Worm (Caenorhabditis elegans): ENCODE results near the gene hrg-10.
A peak's percentile ranks its signal among the peaks of the same experiment; 100 is the strongest.

Gene hrg-10

ce11 chrV:18967479-18968056 is 10.5 kb upstream of the hrg-10 start, which contains the start of gene Y39B6A.43 (continued):
- TF ChIP-seq eor-1 (tag; optimal IDR thresholded peaks at IDR 0.05), result no peak
- peak; percentile 68 for TF ChIP-seq nhr-76 (tag; optimal IDR thresholded peaks at IDR 0.05)
- TF ChIP-seq ztf-4 (tag; optimal IDR thresholded peaks at IDR 0.05), result peak; percentile 73
- peak; percentile 93 for TF ChIP-seq lsy-12 (tag; optimal IDR thresholded peaks at IDR 0.05)
- TF ChIP-seq nhr-11 (tag; optimal IDR thresholded peaks at IDR 0.05), result peak; percentile 65
- TF ChIP-seq ztf-11 (tag; optimal IDR thresholded peaks at IDR 0.05), result no peak
- TF ChIP-seq egl-5 (tag; optimal IDR thresholded peaks at IDR 0.05), result peak; percentile 86
- TF ChIP-seq nhr-23 (tag; optimal IDR thresholded peaks at IDR 0.05), result peak; percentile 97

ce11 chrV:18960072-18960471 is 3.0 kb upstream of the hrg-10 start, which contains the start of gene ztf-20:
Gene ztf-20, minus strand, starts transcription at chrV:18960172.
- TF ChIP-seq nhr-28 (tag; optimal IDR thresholded peaks at IDR 0.05) (no peak), nhr-67 (tag; optimal IDR thresholded peaks at IDR 0.05) (no peak), R02D3.7 (tag; optimal IDR thresholded peaks at IDR 0.05) (no peak), zag-1 (tag; optimal IDR thresholded peaks at IDR 0.05) (no peak), mml-1 (tag; optimal IDR thresholded peaks at IDR 0.05) (no peak), ceh-16 (tag; optimal IDR thresholded peaks at IDR 0.05) (no peak), nhr-11 (tag; optimal IDR thresholded peaks at IDR 0.05) (no peak), nhr-237 (tag; optimal IDR thresholded peaks at IDR 0.05) (no peak), ztf-4 (tag; optimal IDR thresholded peaks at IDR 0.05) (no peak), skn-1 (tag; optimal IDR thresholded peaks at IDR 0.05) (no peak), fos-1 (tag; optimal IDR thresholded peaks at IDR 0.05) (no peak), nhr-76 (tag; optimal IDR thresholded peaks at IDR 0.05) (no peak), daf-12 (tag; optimal IDR thresholded peaks at IDR 0.05) (no peak)

ce11 chrV:18940826-18941225 is 16.3 kb downstream of the hrg-10 start:
- TF ChIP-seq ceh-28 (tag; optimal IDR thresholded peaks at IDR 0.05), result peak; percentile 94

ce11 chrV:18940341-18940740 is 16.8 kb downstream of the hrg-10 start, which contains the start of gene Y80D3A.8:
Gene Y80D3A.8, plus strand, starts transcription at chrV:18940641.
- TF ChIP-seq fos-1 (tag; optimal IDR thresholded peaks at IDR 0.05) (no peak), lsy-12 (tag; optimal IDR thresholded peaks at IDR 0.05) (no peak), fkh-2 (tag; optimal IDR thresholded peaks at IDR 0.05) (no peak), elt-3 (tag; optimal IDR thresholded peaks at IDR 0.05) (no peak), ztf-4 (tag; optimal IDR thresholded peaks at IDR 0.05) (no peak), nhr-23 (tag; optimal IDR thresholded peaks at IDR 0.05) (no peak), skn-1 (tag; optimal IDR thresholded peaks at IDR 0.05) (no peak)

ce11 chrV:18937578-18937977 is 19.5 kb downstream of the hrg-10 start:
- TF ChIP-seq eor-1 (tag; optimal IDR thresholded peaks at IDR 0.05) (no peak), nhr-237 (tag; optimal IDR thresholded peaks at IDR 0.05) (no peak), nhr-11 (tag; optimal IDR thresholded peaks at IDR 0.05) (no peak), ama-1 (optimal IDR thresholded peaks at IDR 0.05) (no peak), nhr-43 (tag; optimal IDR thresholded peaks at IDR 0.05; ENCODE audit: poor library complexity, severe bottlenecking) (no peak), lsy-12 (tag; optimal IDR thresholded peaks at IDR 0.05) (no peak), mml-1 (tag; optimal IDR thresholded peaks at IDR 0.05) (no peak), nhr-76 (tag; optimal IDR thresholded peaks at IDR 0.05) (no peak), ceh-82 (tag; optimal IDR thresholded peaks at IDR 0.05) (no peak), jun-1 (tag; optimal IDR thresholded peaks at IDR 0.05) (no peak), ZK546.5 (tag; optimal IDR thresholded peaks at IDR 0.05) (no peak), snpc-4 (tag; optimal IDR thresholded peaks at IDR 0.05) (no peak), ztf-4 (tag; optimal IDR thresholded peaks at IDR 0.05) (no peak), egl-27 (tag; optimal IDR thresholded peaks at IDR 0.05) (no peak), nhr-23 (tag; optimal IDR thresholded peaks at IDR 0.05) (no peak), unc-39 (tag; optimal IDR thresholded peaks at IDR 0.05) (no peak), daf-12 (tag; optimal IDR thresholded peaks at IDR 0.05) (no peak), ceh-16 (tag; optimal IDR thresholded peaks at IDR 0.05) (no peak), ceh-9 (tag; optimal IDR thresholded peaks at IDR 0.05) (no peak), fkh-10 (GFP tag; optimal IDR thresholded peaks at IDR 0.05) (no peak)

- TF ChIP-seq elt-2 (tag; optimal IDR thresholded peaks at IDR 0.05) (no peak), unc-39 (tag; optimal IDR thresholded peaks at IDR 0.05) (no peak), unc-62 (GFP tag; optimal IDR thresholded peaks at IDR 0.05) (no peak), nhr-23 (tag; optimal IDR thresholded peaks at IDR 0.05) (peak; percentile 1), nfya-1 (tag; optimal IDR thresholded peaks at IDR 0.05; ENCODE audit: insufficient read depth) (no peak), elt-1 (tag; optimal IDR thresholded peaks at IDR 0.05) (no peak), daf-12 (tag; optimal IDR thresholded peaks at IDR 0.05) (no peak)
Observed at ce11 chrV:18934539-18934938, 22.6 kb downstream of the hrg-10 start.

Data from whole organism, L3 larva.